Fruit fly (Drosophila melanogaster) whole organism, embryonic: Measurements from ENCODE around the gene D.

Source experiments
- Atf6 ChIP-seq: fragments of 200-800 bp; sonication (Bioruptor generic); IDR thresholded peaks from 2 replicates; pipeline ENCODE4 v1.3.6; 2022; ENCODE audit warnings: missing biosample characterization, missing genetic modification characterization
- Awh ChIP-seq: fragments of 200-800 bp; sonication (Bioruptor generic); IDR thresholded peaks from 2 replicates; pipeline ENCODE4, ENCODE4 v1.3.6; 2022; ENCODE audit warnings: missing biosample characterization, missing genetic modification characterization
- CG10267 ChIP-seq: fragments of 200-800 bp; sonication (Bioruptor generic); optimal IDR thresholded peaks from 2 replicates; lab custom pipeline; 2018; ENCODE audit warnings: missing biosample characterization, mild to moderate bottlenecking, missing genetic modification characterization, moderate library complexity
- CG10274 ChIP-seq: fragments of 200-800 bp; sonication (Bioruptor generic); optimal IDR thresholded peaks from 3 replicates; lab custom pipeline; 2017; ENCODE audit warnings: missing biosample characterization, mild to moderate bottlenecking, missing genetic modification characterization
- CG10543 ChIP-seq: fragments of 200-800 bp; sonication (Bioruptor generic); optimal IDR thresholded peaks from 3 replicates; lab custom pipeline; 2017; ENCODE audit warnings: missing biosample characterization, mild to moderate bottlenecking, missing genetic modification characterization, moderate library complexity
- CG10654 ChIP-seq: fragments of 200-800 bp; sonication (Bioruptor generic); optimal IDR thresholded peaks from 2 replicates; lab custom pipeline; 2016; ENCODE audit warnings: missing biosample characterization, missing genetic modification characterization
- CG10979 ChIP-seq: fragments of 200-800 bp; sonication (Bioruptor generic); optimal IDR thresholded peaks from 2 replicates; lab custom pipeline; 2018; ENCODE audit warnings: missing biosample characterization, mild to moderate bottlenecking, missing genetic modification characterization, moderate library complexity
- CG12299 ChIP-seq: fragments of 200-800 bp; sonication (Bioruptor generic); optimal IDR thresholded peaks from 2 replicates; lab custom pipeline; 2018; ENCODE audit warnings: missing biosample characterization, mild to moderate bottlenecking, missing genetic modification characterization
- CG14710 ChIP-seq: fragments of 200-800 bp; sonication (Bioruptor generic); optimal IDR thresholded peaks from 3 replicates; lab custom pipeline; 2019; ENCODE audit warnings: missing biosample characterization, mild to moderate bottlenecking, missing genetic modification characterization, moderate library complexity
- CG1529 ChIP-seq: fragments of 200-800 bp; sonication (Bioruptor generic); optimal IDR thresholded peaks from 3 replicates; lab custom pipeline; 2018; ENCODE audit warnings: missing biosample characterization, missing genetic modification characterization
- CG15696 ChIP-seq: fragments of 200-800 bp; sonication (Bioruptor generic); optimal IDR thresholded peaks from 2 replicates; lab custom pipeline; 2019; ENCODE audit warnings: missing biosample characterization, mild to moderate bottlenecking, missing genetic modification characterization, moderate library complexity
- CG16863 ChIP-seq: fragments of 200-800 bp; sonication (Bioruptor generic); optimal IDR thresholded peaks from 3 replicates; lab custom pipeline; 2016; ENCODE audit warnings: missing biosample characterization, missing genetic modification characterization
- CG17328 ChIP-seq: fragments of 200-800 bp; sonication (Bioruptor generic); IDR thresholded peaks from 2 replicates; pipeline ENCODE4 v1.3.6; 2022; ENCODE audit warnings: missing biosample characterization, missing genetic modification characterization
- CG17359 ChIP-seq: fragments of 200-800 bp; sonication (Bioruptor generic); optimal IDR thresholded peaks from 3 replicates; lab custom pipeline; 2018; ENCODE audit warnings: missing biosample characterization, mild to moderate bottlenecking, missing genetic modification characterization, moderate library complexity
- CG18262 ChIP-seq: fragments of 200-800 bp; optimal IDR thresholded peaks from 3 replicates; lab custom pipeline; 2019; ENCODE audit warnings: missing biosample characterization, mild to moderate bottlenecking, missing genetic modification characterization, moderate library complexity
- CG1832 ChIP-seq: fragments of 200-800 bp; sonication (Bioruptor generic); optimal IDR thresholded peaks from 2 replicates; lab custom pipeline; 2017; ENCODE audit warnings: missing biosample characterization, mild to moderate bottlenecking, missing genetic modification characterization, inconsistent platforms
- CG18764 ChIP-seq: fragments of 200-800 bp; sonication (Bioruptor generic); optimal IDR thresholded peaks from 3 replicates; lab custom pipeline; 2016; ENCODE audit warnings: missing biosample characterization, missing genetic modification characterization
- CG2875 ChIP-seq: fragments of 200-800 bp; sonication (Bioruptor generic); optimal IDR thresholded peaks from 2 replicates; lab custom pipeline; 2017; ENCODE audit warnings: missing biosample characterization, mild to moderate bottlenecking, missing genetic modification characterization, missing genetic modification reagents
- CG32772 ChIP-seq: fragments of 200-800 bp; sonication (Bioruptor generic); IDR thresholded peaks from 2 replicates; pipeline ENCODE4 v1.3.6; 2022; ENCODE audit warnings: missing biosample characterization, missing genetic modification characterization
- CG4404 ChIP-seq: fragments of 200-800 bp; sonication (Bioruptor generic); IDR thresholded peaks from 2 replicates; pipeline ENCODE4 v1.3.6; 2022; ENCODE audit warnings: missing biosample characterization, missing genetic modification characterization
- CG6272 ChIP-seq: fragments of 200-800 bp; sonication (Bioruptor generic); IDR thresholded peaks from 2 replicates; pipeline ENCODE4 v1.3.6; 2022; ENCODE audit warnings: missing biosample characterization, missing genetic modification characterization
- CG6689 ChIP-seq: fragments of 200-800 bp; sonication (Bioruptor generic); IDR thresholded peaks from 2 replicates; pipeline ENCODE4 v1.3.6; 2022; ENCODE audit warnings: missing biosample characterization, missing genetic modification characterization
- CG8388 ChIP-seq: fragments of 200-800 bp; sonication (Bioruptor generic); optimal IDR thresholded peaks from 2 replicates; lab custom pipeline; 2019; ENCODE audit warnings: missing biosample characterization, mild to moderate bottlenecking, missing genetic modification characterization, moderate library complexity
- CG9215 ChIP-seq: fragments of 200-800 bp; sonication (Bioruptor generic); IDR thresholded peaks from 2 replicates; pipeline ENCODE4 v1.3.6; 2022; ENCODE audit warnings: missing biosample characterization, missing genetic modification characterization
- CoRest ChIP-seq: fragments of 200-800 bp; sonication (Bioruptor generic); optimal IDR thresholded peaks from 3 replicates; lab custom pipeline; 2018; ENCODE audit warnings: missing biosample characterization, mild to moderate bottlenecking, missing genetic modification characterization, moderate library complexity
- D ChIP-seq, 2 experiments: fragments of 200-800 bp in 1 of 2; fragments of >200 bp in 1 of 2; sonication (Bioruptor generic) in 1 of 2; optimal IDR thresholded peaks; 2 replicates in 1 of 2; 3 replicates in 1 of 2; lab custom pipeline; 2017; ENCODE audit warnings: mild to moderate bottlenecking in 1 of 2, missing biosample characterization in 1 of 2, missing genetic modification characterization in 1 of 2, missing genetic modification reagents in 1 of 2
- D19B ChIP-seq: fragments of 200-800 bp; sonication (Bioruptor generic); optimal IDR thresholded peaks from 2 replicates; lab custom pipeline; 2017; ENCODE audit warnings: missing biosample characterization, mild to moderate bottlenecking, missing genetic modification characterization
- Ets65A ChIP-seq: fragments of 200-800 bp; sonication (Bioruptor generic); peaks from one replicate; lab custom pipeline; 2016; ENCODE audit warnings: missing biosample characterization, missing genetic modification characterization
- H2.0 ChIP-seq: fragments of 200-800 bp; sonication (Bioruptor generic); IDR thresholded peaks from 2 replicates; pipeline ENCODE4 v1.3.6; 2022; ENCODE audit warnings: missing biosample characterization, missing genetic modification characterization
- HLH3B ChIP-seq: fragments of 200-800 bp; sonication (Bioruptor generic); IDR thresholded peaks from 2 replicates; pipeline ENCODE4 v1.3.6; 2022; ENCODE audit warnings: missing biosample characterization, missing genetic modification characterization
- Hmr ChIP-seq: fragments of 200-800 bp; sonication (Bioruptor generic); optimal IDR thresholded peaks from 3 replicates; lab custom pipeline; 2017; ENCODE audit warnings: mild to moderate bottlenecking, missing biosample characterization, missing genetic modification reagents, missing genetic modification characterization
- Hsf ChIP-seq: fragments of 200-800 bp; sonication (Bioruptor generic); optimal IDR thresholded peaks from 3 replicates; lab custom pipeline; 2016; ENCODE audit warnings: missing biosample characterization, missing genetic modification characterization
- NC2β ChIP-seq: fragments of 200-800 bp; sonication (Bioruptor generic); optimal IDR thresholded peaks from 2 replicates; lab custom pipeline; 2016; ENCODE audit warnings: missing biosample characterization, missing genetic modification characterization
- Six4 ChIP-seq: fragments of 200-800 bp; sonication (Bioruptor generic); optimal IDR thresholded peaks from 2 replicates; lab custom pipeline; 2016; ENCODE audit warnings: missing biosample characterization, missing genetic modification characterization
- Xrp1 ChIP-seq: fragments of 200-800 bp; sonication (Bioruptor generic); IDR thresholded peaks from 2 replicates; pipeline ENCODE4 v1.3.6; 2022; ENCODE audit warnings: missing biosample characterization, missing genetic modification characterization
- ara ChIP-seq: fragments of 200-800 bp; sonication (Bioruptor generic); IDR thresholded peaks from 2 replicates; pipeline ENCODE4 v1.3.6; 2022; ENCODE audit warnings: missing biosample characterization, missing genetic modification characterization
- bigmax ChIP-seq: fragments of 200-800 bp; sonication (Bioruptor generic); optimal IDR thresholded peaks from 2 replicates; lab custom pipeline; 2018; ENCODE audit warnings: missing biosample characterization, mild to moderate bottlenecking, missing genetic modification characterization
- cg ChIP-seq: fragments of 200-800 bp; sonication (Bioruptor generic); optimal IDR thresholded peaks from 3 replicates; lab custom pipeline; 2019; ENCODE audit warnings: missing biosample characterization, mild to moderate bottlenecking, missing genetic modification characterization, moderate library complexity
- chif ChIP-seq, 2 experiments: fragments of 200-800 bp; sonication (Bioruptor generic); optimal IDR thresholded peaks; 3 replicates each; lab custom pipeline; 2016; ENCODE audit warnings: missing biosample characterization in 2 of 2, missing genetic modification characterization in 2 of 2
- dmrt11E ChIP-seq: fragments of 200-800 bp; sonication (Bioruptor generic); optimal IDR thresholded peaks from 3 replicates; lab custom pipeline; 2018; ENCODE audit warnings: missing biosample characterization, mild to moderate bottlenecking, missing genetic modification characterization, moderate library complexity
- ewg ChIP-seq: fragments of 200-800 bp; sonication (Bioruptor generic); optimal IDR thresholded peaks from 3 replicates; lab custom pipeline; 2017; ENCODE audit warnings: mild to moderate bottlenecking, missing biosample characterization, missing genetic modification reagents, missing genetic modification characterization
- fd96Cb ChIP-seq: fragments of 200-800 bp; sonication (Bioruptor generic); optimal IDR thresholded peaks from 2 replicates; lab custom pipeline; 2018; ENCODE audit warnings: missing biosample characterization, mild to moderate bottlenecking, missing genetic modification characterization, moderate library complexity
- gce ChIP-seq: fragments of 200-800 bp; sonication (Bioruptor generic); IDR thresholded peaks from 3 replicates; pipeline ENCODE4 v1.3.6; 2022; ENCODE audit warnings: missing biosample characterization, missing genetic modification characterization
- hkb ChIP-seq, 2 experiments: fragments of 200-800 bp in 1 of 2; fragments of >200 bp in 1 of 2; sonication (Bioruptor generic) in 1 of 2; IDR thresholded peaks in 1 of 2; optimal IDR thresholded peaks in 1 of 2; 2 replicates each; pipeline versions ENCODE4 v1.3.6 to Lab custom; 2017 to 2022; ENCODE audit warnings: missing biosample characterization in 1 of 2, missing genetic modification characterization in 1 of 2
- jing ChIP-seq: fragments of 200-800 bp; sonication (Bioruptor generic); optimal IDR thresholded peaks from 2 replicates; lab custom pipeline; 2018; ENCODE audit warnings: missing biosample characterization, mild to moderate bottlenecking, missing genetic modification characterization
- phol ChIP-seq: fragments of 200-800 bp; sonication (Bioruptor generic); optimal IDR thresholded peaks from 3 replicates; lab custom pipeline; 2018; ENCODE audit warnings: missing biosample characterization, mild to moderate bottlenecking, missing genetic modification characterization, moderate library complexity
- pum ChIP-seq: fragments of 200-800 bp; sonication (Bioruptor generic); optimal IDR thresholded peaks from 2 replicates; lab custom pipeline; 2016; ENCODE audit warnings: missing biosample characterization, missing genetic modification characterization
- sens ChIP-seq: fragments of 200-800 bp; sonication (Bioruptor generic); peaks from one replicate; lab custom pipeline; 2016; ENCODE audit warnings: missing biosample characterization, missing genetic modification characterization
- vvl ChIP-seq: fragments of 200-800 bp; sonication (Bioruptor generic); IDR thresholded peaks from 2 replicates; pipeline ENCODE4 v1.3.6; 2022; ENCODE audit warnings: missing biosample characterization, missing genetic modification characterization
- zfh1 ChIP-seq: fragments of 200-800 bp; sonication (Bioruptor generic); IDR thresholded peaks from 3 replicates; pipeline ENCODE4 v1.3.6; 2022; ENCODE audit warnings: missing biosample characterization, missing genetic modification characterization

The D gene

dm6 chr3L:14166271-14166670 is 12.1 kb downstream of the D start (continued):
- peak; percentile 72 for TF ChIP-seq dmrt11E (tag; lab: Kevin White, UChicago)
- peak; percentile 68 for TF ChIP-seq CG17328
- peak; percentile 36 for TF ChIP-seq CoRest
- peak; percentile 40 for TF ChIP-seq H2.0 (GFP tag; lab: Robert Waterston, UW)
- no peak for TF ChIP-seq gce (GFP tag; lab: Robert Waterston, UW)
- TF ChIP-seq CG18262 (tag; lab: Kevin White, UChicago), result peak; percentile 44
- peak; percentile 39; the same call in 1 of the 2 replicates for TF ChIP-seq HLH3B (GFP tag; lab: Robert Waterston, UW)
- peak; percentile 47 for TF ChIP-seq fd96Cb
- peak; percentile 48 for TF ChIP-seq CG14710 (tag; lab: Kevin White, UChicago)
- peak; percentile 69 for TF ChIP-seq ara (GFP tag; lab: Robert Waterston, UW)
- TF ChIP-seq CG1529 (GFP tag; lab: Kevin White, UChicago), result peak; percentile 22
- no peak for TF ChIP-seq Atf6 (GFP tag; lab: Robert Waterston, UW)
- TF ChIP-seq CG4404 (GFP tag; lab: Robert Waterston, UW), result peak; percentile 16; the same call in 1 of the 2 replicates
- peak; percentile 7 for TF ChIP-seq Hsf (GFP tag; lab: Kevin White, UChicago)
- TF ChIP-seq ewg (GFP tag; lab: Kevin White, UChicago), result peak; percentile 28
- TF ChIP-seq D (optimal IDR thresholded peaks at IDR 0.05; lab: Kevin White, UChicago), result no peak
- peak; percentile 38 for TF ChIP-seq D (GFP tag; optimal IDR thresholded peaks at IDR 0.05; lab: Kevin White, UChicago)
- TF ChIP-seq CG6272 (GFP tag; lab: Robert Waterston, UW), result no peak
- peak; percentile 44 for TF ChIP-seq phol (tag; lab: Kevin White, UChicago)
- TF ChIP-seq CG17359 (tag; lab: Kevin White, UChicago), result peak; percentile 24
- peak; percentile 16 for TF ChIP-seq CG8388
- TF ChIP-seq CG10267 (tag; lab: Kevin White, UChicago), result peak; percentile 45
- TF ChIP-seq CG6689 (GFP tag; lab: Robert Waterston, UW), result peak; percentile 49
- peak; percentile 32 for TF ChIP-seq D19B
- peak; percentile 61; the same call in 1 of the 2 replicates for TF ChIP-seq vvl (GFP tag; lab: Robert Waterston, UW)
- peak; percentile 42 for TF ChIP-seq CG2875 (GFP tag; lab: Kevin White, UChicago)
- no peak for TF ChIP-seq CG9215
- peak; percentile 56; the same call in 1 of the 2 replicates for TF ChIP-seq Xrp1 (GFP tag; lab: Robert Waterston, UW)
- TF ChIP-seq Awh (GFP tag; lab: Robert Waterston, UW), result 0 out of 2 replicates have a peak, but pooled peaks have one; percentile 46
- peak; percentile 73; the same call in 2 of the 3 replicates for TF ChIP-seq zfh1 (GFP tag; lab: Robert Waterston, UW)
- no peak for TF ChIP-seq Hmr
- TF ChIP-seq CG16863 (GFP tag; lab: Kevin White, UChicago), result peak; percentile 15
- peak; percentile 3 for TF ChIP-seq pum (GFP tag; lab: Kevin White, UChicago)
- TF ChIP-seq CG10654 (GFP tag; lab: Kevin White, UChicago), result peak; percentile 15
- TF ChIP-seq NC2β, result peak; percentile 31
- peak; percentile 23 for TF ChIP-seq CG15696
- peak; percentile 13 for TF ChIP-seq Six4 (GFP tag; lab: Kevin White, UChicago)
- no peak for TF ChIP-seq CG10274 (GFP tag; lab: Kevin White, UChicago)
- TF ChIP-seq CG10543 (GFP tag; lab: Kevin White, UChicago), result no peak
- no peak for TF ChIP-seq CG1832 (GFP tag; lab: Kevin White, UChicago)
- no peak for TF ChIP-seq CG12299 (tag; lab: Kevin White, UChicago)
- peak; percentile 36 for TF ChIP-seq jing
- peak; percentile 66 for TF ChIP-seq CG10979
- peak; percentile 4 for TF ChIP-seq CG18764 (GFP tag; lab: Kevin White, UChicago)
- TF ChIP-seq bigmax (GFP tag; lab: Kevin White, UChicago), result no peak
- TF ChIP-seq Ets65A, result peak; percentile 33
- TF ChIP-seq sens (GFP tag; lab: Kevin White, UChicago), result peak; percentile 90
- TF ChIP-seq hkb (optimal IDR thresholded peaks at IDR 0.05; lab: Kevin White, UChicago), result no peak
- TF ChIP-seq hkb (GFP tag; IDR thresholded peaks at IDR 0.05; lab: Robert Waterston, UW), result peak; percentile 35; the same call in 1 of the 2 replicates
- TF ChIP-seq CG32772, result peak; percentile 25; the same call in 1 of the 2 replicates
- peak in 1 of 2 experiments; percentile 70 for TF ChIP-seq chif (GFP tag; optimal IDR thresholded peaks at IDR 0.05; lab: Kevin White, UChicago)
- no peak for TF ChIP-seq cg (GFP tag; lab: Kevin White, UChicago)
